Fruit fly (Drosophila melanogaster): ENCODE measurements around the gene CG11151.
A peak's percentile ranks its signal among the peaks of the same experiment; 100 is the strongest.

DNA sequence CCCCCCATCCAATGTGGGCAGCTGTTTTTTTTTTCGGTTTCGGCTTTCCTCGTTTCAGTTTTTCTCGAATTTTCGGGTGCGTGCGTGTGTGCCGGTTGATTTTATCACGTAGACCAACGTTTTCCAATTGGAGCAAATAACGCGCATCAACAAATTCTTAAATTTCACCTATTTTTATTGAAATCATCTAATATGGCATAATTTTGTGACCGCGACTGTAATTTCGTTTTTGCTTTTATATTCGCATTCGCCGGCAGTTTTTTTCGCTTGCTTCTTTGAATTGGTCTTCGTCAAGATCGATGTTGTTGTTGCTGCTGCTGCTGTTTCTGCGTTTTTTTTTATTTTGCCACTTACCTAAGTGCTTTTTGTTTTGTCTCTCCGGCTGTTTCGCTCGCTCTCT is 14.9 kb downstream of the CG11151 start:
- TF ChIP-seq crp (GFP tag; optimal IDR thresholded peaks at IDR 0.05) = no peak
- TF ChIP-seq Gug (GFP tag; IDR thresholded peaks at IDR 0.05) = no peak
- no peak for TF ChIP-seq CG8944 (GFP tag; optimal IDR thresholded peaks at IDR 0.05)
- no peak for TF ChIP-seq CG18764 (GFP tag; optimal IDR thresholded peaks at IDR 0.05)
- TF ChIP-seq CG15011 (GFP tag; optimal IDR thresholded peaks at IDR 0.05) = no peak
- peak in 1 of 2 experiments; percentile 69 for TF ChIP-seq insv (GFP tag; optimal IDR thresholded peaks at IDR 0.05)
- no peak for TF ChIP-seq Atf3 (GFP tag; optimal IDR thresholded peaks at IDR 0.05)
- TF ChIP-seq zen2 (GFP tag; IDR thresholded peaks at IDR 0.05; ENCODE audit: partially characterized antibody) = no peak
